Fruit fly (Drosophila melanogaster) whole organism, embryonic: ENCODE measurements around the gene CG12177.

Source experiments
- ATbp ChIP-seq: fragments of 200-800 bp; sonication (Bioruptor generic); optimal IDR thresholded peaks from 2 replicates; lab custom pipeline; 2017; ENCODE audit warnings: missing biosample characterization, mild to moderate bottlenecking, missing genetic modification characterization, missing genetic modification reagents
- Aef1 ChIP-seq: fragments of 200-800 bp; sonication (Bioruptor generic); IDR thresholded peaks from 3 replicates; pipeline ENCODE4 v1.3.6; 2022; ENCODE audit warnings: missing biosample characterization, missing genetic modification characterization
- Blimp-1 ChIP-seq: fragments of 200-800 bp; sonication (Bioruptor generic); optimal IDR thresholded peaks from 3 replicates; lab custom pipeline; 2018; ENCODE audit warnings: missing biosample characterization, missing genetic modification characterization, mild to moderate bottlenecking, moderate library complexity, missing genetic modification reagents
- BtbVII ChIP-seq: fragments of 200-800 bp; sonication (Bioruptor generic); optimal IDR thresholded peaks from 3 replicates; lab custom pipeline; 2017; ENCODE audit warnings: missing biosample characterization, mild to moderate bottlenecking, missing genetic modification characterization
- CG10979 ChIP-seq: fragments of 200-800 bp; sonication (Bioruptor generic); optimal IDR thresholded peaks from 2 replicates; lab custom pipeline; 2018; ENCODE audit warnings: missing biosample characterization, mild to moderate bottlenecking, missing genetic modification characterization, moderate library complexity
- CG11504 ChIP-seq: fragments of 200-800 bp; sonication (Bioruptor generic); optimal IDR thresholded peaks from 3 replicates; lab custom pipeline; 2019; ENCODE audit warnings: missing biosample characterization, mild to moderate bottlenecking, missing genetic modification characterization, moderate library complexity
- CG15514 ChIP-seq: fragments of 200-800 bp; sonication (Bioruptor generic); optimal IDR thresholded peaks from 3 replicates; lab custom pipeline; 2017; ENCODE audit warnings: missing biosample characterization, missing genetic modification characterization, mild to moderate bottlenecking, moderate library complexity, missing genetic modification reagents
- CG15601 ChIP-seq: fragments of 200-800 bp; sonication (Bioruptor generic); optimal IDR thresholded peaks from 3 replicates; lab custom pipeline; 2019; ENCODE audit warnings: missing biosample characterization, mild to moderate bottlenecking, missing genetic modification characterization, moderate library complexity
- CG17361 ChIP-seq: fragments of 200-800 bp; sonication (Bioruptor generic); IDR thresholded peaks from 3 replicates; pipeline ENCODE4 v1.3.6; 2022; ENCODE audit warnings: missing biosample characterization, missing genetic modification characterization
- CG17568 ChIP-seq: fragments of 200-800 bp; sonication (Bioruptor generic); optimal IDR thresholded peaks from 2 replicates; lab custom pipeline; 2018; ENCODE audit warnings: missing biosample characterization, mild to moderate bottlenecking, missing genetic modification characterization, moderate library complexity
- CG18764 ChIP-seq: fragments of 200-800 bp; sonication (Bioruptor generic); optimal IDR thresholded peaks from 3 replicates; lab custom pipeline; 2016; ENCODE audit warnings: missing biosample characterization, missing genetic modification characterization
- CG2678 ChIP-seq: fragments of 200-800 bp; sonication (Bioruptor generic); optimal IDR thresholded peaks from 3 replicates; lab custom pipeline; 2019; ENCODE audit warnings: missing biosample characterization, mild to moderate bottlenecking, missing genetic modification characterization, moderate library complexity
- CG2712 ChIP-seq: fragments of 200-800 bp; optimal IDR thresholded peaks from 3 replicates; lab custom pipeline; 2019; ENCODE audit warnings: missing biosample characterization, mild to moderate bottlenecking, missing genetic modification characterization, moderate library complexity
- CG3847 ChIP-seq: fragments of 200-800 bp; sonication (Bioruptor generic); IDR thresholded peaks from 2 replicates; pipeline ENCODE4 v1.3.6; 2022; ENCODE audit warnings: missing biosample characterization, missing genetic modification characterization
- CG4360 ChIP-seq: fragments of 200-800 bp; sonication (Bioruptor generic); IDR thresholded peaks from 2 replicates; pipeline ENCODE4 v1.3.6; 2022; ENCODE audit warnings: missing biosample characterization, missing genetic modification characterization
- CG4707 ChIP-seq: fragments of 200-800 bp; sonication (Bioruptor generic); optimal IDR thresholded peaks from 2 replicates; lab custom pipeline; 2018; ENCODE audit warnings: missing biosample characterization, mild to moderate bottlenecking, missing genetic modification characterization, moderate library complexity
- CG6813 ChIP-seq: fragments of 200-800 bp; sonication (Bioruptor generic); optimal IDR thresholded peaks from 2 replicates; lab custom pipeline; 2017; ENCODE audit warnings: missing biosample characterization, missing genetic modification characterization, mild to moderate bottlenecking, moderate library complexity, missing genetic modification reagents
- CG7556 ChIP-seq: fragments of 200-800 bp; sonication (Bioruptor generic); optimal IDR thresholded peaks from 2 replicates; lab custom pipeline; 2017; ENCODE audit warnings: missing biosample characterization, mild to moderate bottlenecking, missing genetic modification characterization
- CG8924 ChIP-seq: fragments of 200-800 bp; optimal IDR thresholded peaks from 3 replicates; lab custom pipeline; 2019; ENCODE audit warnings: missing biosample characterization, mild to moderate bottlenecking, missing genetic modification characterization, moderate library complexity
- CoRest ChIP-seq: fragments of 200-800 bp; sonication (Bioruptor generic); optimal IDR thresholded peaks from 3 replicates; lab custom pipeline; 2018; ENCODE audit warnings: missing biosample characterization, mild to moderate bottlenecking, missing genetic modification characterization, moderate library complexity
- Dfd ChIP-seq, 2 experiments: fragments of >200 bp; optimal IDR thresholded peaks; 2 replicates each; lab custom pipeline; 2017; ENCODE audit warnings: missing biosample characterization in 2 of 2, missing genetic modification characterization in 2 of 2
- Ets65A ChIP-seq: fragments of 200-800 bp; sonication (Bioruptor generic); peaks from one replicate; lab custom pipeline; 2016; ENCODE audit warnings: missing biosample characterization, missing genetic modification characterization
- Fer1 ChIP-seq: fragments of 200-800 bp; sonication (Bioruptor generic); optimal IDR thresholded peaks from 2 replicates; lab custom pipeline; 2017; ENCODE audit warnings: missing biosample characterization, mild to moderate bottlenecking, missing genetic modification characterization
- Fer3 ChIP-seq: fragments of 200-800 bp; sonication (Bioruptor generic); optimal IDR thresholded peaks from 2 replicates; lab custom pipeline; 2018; ENCODE audit warnings: missing biosample characterization, mild to moderate bottlenecking, missing genetic modification characterization, moderate library complexity
- Oli ChIP-seq: fragments of 200-800 bp; sonication (Bioruptor generic); optimal IDR thresholded peaks from 2 replicates; lab custom pipeline; 2018; ENCODE audit warnings: missing biosample characterization, mild to moderate bottlenecking, missing genetic modification characterization, moderate library complexity
- PHDP ChIP-seq: fragments of 200-800 bp; sonication (Bioruptor generic); optimal IDR thresholded peaks from 3 replicates; lab custom pipeline; 2018; ENCODE audit warnings: missing biosample characterization, mild to moderate bottlenecking, missing genetic modification characterization, moderate library complexity
- Scr ChIP-seq: fragments of 200-800 bp; sonication (Bioruptor generic); IDR thresholded peaks from 2 replicates; pipeline ENCODE4 v1.3.6; 2022; ENCODE audit warnings: missing biosample characterization, missing genetic modification characterization; ENCODE audit not compliant: partially characterized antibody
- Sox102F ChIP-seq: fragments of 200-800 bp; sonication (Bioruptor generic); optimal IDR thresholded peaks from 2 replicates; lab custom pipeline; 2018; ENCODE audit warnings: missing biosample characterization, mild to moderate bottlenecking, missing genetic modification characterization, moderate library complexity
- Vsx1 ChIP-seq: fragments of 200-800 bp; sonication (Bioruptor generic); optimal IDR thresholded peaks from 2 replicates; lab custom pipeline; 2017; ENCODE audit warnings: missing biosample characterization, mild to moderate bottlenecking, missing genetic modification characterization, missing genetic modification reagents
- Xrp1 ChIP-seq: fragments of 200-800 bp; sonication (Bioruptor generic); IDR thresholded peaks from 2 replicates; pipeline ENCODE4 v1.3.6; 2022; ENCODE audit warnings: missing biosample characterization, missing genetic modification characterization
- ab ChIP-seq: fragments of 200-800 bp; sonication (Bioruptor generic); optimal IDR thresholded peaks from 2 replicates; lab custom pipeline; 2016; ENCODE audit warnings: missing biosample characterization, missing genetic modification characterization
- caup ChIP-seq: fragments of 200-800 bp; sonication (Bioruptor generic); optimal IDR thresholded peaks from 3 replicates; lab custom pipeline; 2017; ENCODE audit warnings: missing biosample characterization, mild to moderate bottlenecking, missing genetic modification characterization, moderate library complexity; ENCODE audit not compliant: severe bottlenecking
- chinmo ChIP-seq: fragments of 200-800 bp; sonication (Bioruptor generic); IDR thresholded peaks from 4 replicates; pipeline ENCODE4 v1.3.6; 2022; ENCODE audit warnings: missing biosample characterization, missing genetic modification characterization; ENCODE audit not compliant: partially characterized antibody
- dmrt99B ChIP-seq: fragments of 200-800 bp; sonication (Bioruptor generic); optimal IDR thresholded peaks from 2 replicates; lab custom pipeline; 2018; ENCODE audit warnings: missing biosample characterization, mild to moderate bottlenecking, missing genetic modification characterization, moderate library complexity
- ewg ChIP-seq: fragments of 200-800 bp; sonication (Bioruptor generic); optimal IDR thresholded peaks from 3 replicates; lab custom pipeline; 2017; ENCODE audit warnings: mild to moderate bottlenecking, missing biosample characterization, missing genetic modification reagents, missing genetic modification characterization
- grn ChIP-seq: fragments of 200-800 bp; sonication (Bioruptor generic); optimal IDR thresholded peaks from 3 replicates; lab custom pipeline; 2017; ENCODE audit warnings: missing biosample characterization, missing genetic modification characterization
- inv ChIP-seq: fragments of 200-800 bp; sonication (Bioruptor generic); IDR thresholded peaks from 2 replicates; pipeline ENCODE4 v1.3.6; 2022; ENCODE audit warnings: missing biosample characterization, missing genetic modification characterization; ENCODE audit not compliant: partially characterized antibody
- lab ChIP-seq: fragments of 200-800 bp; sonication (Bioruptor generic); optimal IDR thresholded peaks from 3 replicates; lab custom pipeline; 2017; ENCODE audit warnings: missing biosample characterization, missing genetic modification characterization, mild to moderate bottlenecking, moderate library complexity, missing genetic modification reagents
- lola ChIP-seq, 3 experiments: fragments of >200 bp in 2 of 3; fragments of 200-800 bp in 1 of 3; sonication (Bioruptor generic) in 1 of 3; optimal IDR thresholded peaks; 2 replicates each; lab custom pipeline; 2017 to 2019; ENCODE audit warnings: missing biosample characterization in 3 of 3, missing genetic modification characterization in 3 of 3, mild to moderate bottlenecking in 1 of 3, moderate library complexity in 1 of 3
- nom ChIP-seq: fragments of 200-800 bp; sonication (Bioruptor generic); optimal IDR thresholded peaks from 2 replicates; lab custom pipeline; 2017; ENCODE audit warnings: missing biosample characterization, missing genetic modification characterization, mild to moderate bottlenecking, moderate library complexity, missing genetic modification reagents
- row ChIP-seq: fragments of 200-800 bp; sonication (Bioruptor generic); IDR thresholded peaks from 3 replicates; pipeline ENCODE4 v1.3.6; 2022; ENCODE audit warnings: missing biosample characterization, missing genetic modification characterization
- sc ChIP-seq, 3 experiments: fragments of >200 bp in 2 of 3; fragments of 200-800 bp in 1 of 3; sonication (Bioruptor generic) in 1 of 3; optimal IDR thresholded peaks; 2 replicates in 2 of 3; 3 replicates in 1 of 3; lab custom pipeline; 2017; ENCODE audit warnings: mild to moderate bottlenecking in 1 of 3, missing biosample characterization in 1 of 3, missing genetic modification characterization in 1 of 3, missing genetic modification reagents in 1 of 3
- shn ChIP-seq: fragments of 200-800 bp; sonication (Bioruptor generic); optimal IDR thresholded peaks from 3 replicates; lab custom pipeline; 2016; ENCODE audit warnings: missing biosample characterization, missing genetic modification characterization
- sna ChIP-seq: fragments of 200-800 bp; sonication (Bioruptor generic); IDR thresholded peaks from 2 replicates; pipeline ENCODE4 v1.3.6; 2022; ENCODE audit warnings: missing biosample characterization, missing genetic modification characterization; ENCODE audit not compliant: partially characterized antibody
- sqz ChIP-seq: fragments of 200-800 bp; sonication (Bioruptor generic); optimal IDR thresholded peaks from 3 replicates; lab custom pipeline; 2018; ENCODE audit warnings: missing biosample characterization, mild to moderate bottlenecking, missing genetic modification characterization
- unpg ChIP-seq: fragments of 200-800 bp; sonication (Bioruptor generic); optimal IDR thresholded peaks from 3 replicates; lab custom pipeline; 2018; ENCODE audit warnings: missing biosample characterization, mild to moderate bottlenecking, missing genetic modification characterization, moderate library complexity

CG12177 gene

DNA sequence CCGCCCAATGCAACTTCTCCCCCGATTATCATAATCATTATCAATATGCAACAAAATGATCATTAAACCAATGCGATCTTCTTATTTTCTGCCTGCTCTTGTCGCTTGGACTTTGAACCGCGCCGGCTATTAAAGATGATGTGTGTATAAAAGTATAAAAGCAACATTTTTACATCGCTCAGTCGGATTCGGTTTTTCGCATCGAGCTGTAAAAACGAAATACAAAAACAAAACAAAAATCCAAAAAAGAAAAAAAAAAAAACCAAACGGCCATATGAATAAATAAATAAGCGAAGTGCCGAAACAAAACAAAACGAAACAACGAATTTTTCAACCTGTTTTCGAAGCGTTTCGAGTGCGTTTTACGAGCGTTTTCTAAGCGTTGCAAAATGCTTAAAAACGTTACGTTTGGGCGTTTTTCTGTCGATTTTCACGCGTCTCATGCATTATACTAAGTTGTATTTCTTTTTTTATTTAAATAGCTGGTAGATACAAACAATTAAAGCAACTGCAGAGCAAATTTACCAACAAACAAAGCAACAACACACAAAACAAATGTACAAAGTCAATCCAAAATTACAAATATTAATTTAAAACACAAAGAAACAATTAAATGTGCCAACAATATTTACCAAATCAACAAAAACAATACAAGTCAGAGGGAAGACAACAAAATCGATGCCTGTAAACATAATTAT is 35.5 kb downstream of the CG12177 start (continued):
- TF ChIP-seq CG2678 (tag; lab: Kevin White, UChicago) (peak; percentile 63), CG10979 (tag; lab: Kevin White, UChicago) (peak; percentile 3), CG15601 (peak; percentile 10), CG4707 (peak; percentile 54), CG17568 (GFP tag; lab: Kevin White, UChicago) (peak; percentile 63), Xrp1 (no peak), Dfd (GFP tag; optimal IDR thresholded peaks at IDR 0.05; lab: Kevin White, UChicago) (no peak), CG17361 (GFP tag; lab: Robert Waterston, UW) (peak; percentile 32; the same call in 2 of the 3 replicates), chinmo (peak; percentile 36; the same call in 2 of the 4 replicates), sqz (GFP tag; lab: Kevin White, UChicago) (peak; percentile 31), sna (no peak), nom (GFP tag; lab: Kevin White, UChicago) (peak; percentile 97), CG15514 (GFP tag; lab: Kevin White, UChicago) (peak; percentile 33), BtbVII (GFP tag; lab: Kevin White, UChicago) (peak; percentile 32), lab (GFP tag; lab: Kevin White, UChicago) (peak; percentile 51), CG6813 (GFP tag; lab: Kevin White, UChicago) (peak; percentile 61), Fer1 (peak; percentile 32), Fer3 (tag; lab: Kevin White, UChicago) (peak; percentile 36), ATbp (GFP tag; lab: Kevin White, UChicago) (peak; percentile 73), caup (peak; percentile 26), inv (GFP tag; lab: Robert Waterston, UW) (no peak), Sox102F (GFP tag; lab: Kevin White, UChicago) (peak; percentile 62), Vsx1 (GFP tag; lab: Kevin White, UChicago) (peak; percentile 49), CG18764 (GFP tag; lab: Kevin White, UChicago) (peak; percentile 17), Oli (tag; lab: Kevin White, UChicago) (peak; percentile 24), Blimp-1 (GFP tag; lab: Kevin White, UChicago) (peak; percentile 68), row (GFP tag; lab: Robert Waterston, UW) (no peak), PHDP (peak; percentile 65), CG7556 (GFP tag; lab: Kevin White, UChicago) (peak; percentile 21), dmrt99B (tag; lab: Kevin White, UChicago) (peak; percentile 47), Scr (GFP tag; lab: Robert Waterston, UW) (no peak), unpg (GFP tag; lab: Kevin White, UChicago) (peak; percentile 56), Ets65A (GFP tag; lab: Kevin White, UChicago) (no peak), ewg (GFP tag; lab: Kevin White, UChicago) (peak; percentile 6), Aef1 (GFP tag; lab: Robert Waterston, UW) (no peak), sc (optimal IDR thresholded peaks at IDR 0.05; lab: Kevin White, UChicago) (no peak), sc (GFP tag; optimal IDR thresholded peaks at IDR 0.05; lab: Kevin White, UChicago) (peak; percentile 59), CG11504 (tag; lab: Kevin White, UChicago) (peak; percentile 44), ab (GFP tag; lab: Kevin White, UChicago) (no peak), lola (GFP tag; optimal IDR thresholded peaks at IDR 0.05; lab: Kevin White, UChicago) (peak in 1 of 3 experiments; percentile 2), grn (GFP tag; lab: Kevin White, UChicago) (peak; percentile 16), CoRest (peak; percentile 49), CG4360 (GFP tag; lab: Robert Waterston, UW) (0 out of 2 replicates have a peak, but pooled peaks have one; percentile 22), CG3847 (GFP tag; lab: Robert Waterston, UW) (no peak), CG2712 (tag; lab: Kevin White, UChicago) (no peak), CG8924 (tag; lab: Kevin White, UChicago) (peak; percentile 19), shn (GFP tag; lab: Kevin White, UChicago) (no peak)
